Fruit fly (Drosophila melanogaster) whole organism, wandering third instar larva: ENCODE data around the gene Nup98-96.

Source experiments
- Abd-B ChIP-seq: fragments of >200 bp; optimal IDR thresholded peaks from 2 replicates; lab custom pipeline; 2017; ENCODE audit warnings: missing biosample characterization, missing genetic modification characterization
- CG32264 ChIP-seq: fragments of 200-800 bp; sonication (Bioruptor generic); optimal IDR thresholded peaks from 2 replicates; lab custom pipeline; 2016; ENCODE audit warnings: missing biosample characterization, missing genetic modification characterization
- CG9705 ChIP-seq: fragments of 200-800 bp; sonication (Bioruptor generic); optimal IDR thresholded peaks from 2 replicates; lab custom pipeline; 2018; ENCODE audit warnings: missing biosample characterization, mild to moderate bottlenecking, missing genetic modification characterization
- CrebA ChIP-seq: fragments of 200-800 bp; sonication (Bioruptor generic); optimal IDR thresholded peaks from 2 replicates; lab custom pipeline; 2016; ENCODE audit warnings: missing biosample characterization, mild to moderate bottlenecking, missing genetic modification characterization, borderline replicate concordance
- Dfd ChIP-seq: fragments of >200 bp; optimal IDR thresholded peaks from 2 replicates; lab custom pipeline; 2017; ENCODE audit warnings: missing biosample characterization, missing genetic modification characterization
- Dif ChIP-seq: fragments of 200-275, 200-300 bp; sonication (Bioruptor generic); optimal IDR thresholded peaks from 2 replicates; lab custom pipeline; 2018; ENCODE audit warnings: missing biosample characterization, missing genetic modification characterization; ENCODE audit not compliant: partially characterized antibody
- GATAd ChIP-seq: sonication (Bioruptor generic); optimal IDR thresholded peaks from 2 replicates; lab custom pipeline; 2016; ENCODE audit warnings: missing biosample characterization, missing genetic modification characterization
- HLH106 ChIP-seq: fragments of 200-800 bp; optimal IDR thresholded peaks from 3 replicates; lab custom pipeline; 2019; ENCODE audit warnings: missing biosample characterization, mild to moderate bottlenecking, missing genetic modification characterization, moderate library complexity
- Hnf4 ChIP-seq: fragments of 200-800 bp; sonication (Bioruptor generic); optimal IDR thresholded peaks from 2 replicates; lab custom pipeline; 2016; ENCODE audit warnings: missing biosample characterization, mild to moderate bottlenecking, missing genetic modification characterization
- Hr78 ChIP-seq: fragments of >200 bp; optimal IDR thresholded peaks from 2 replicates; lab custom pipeline; 2017; ENCODE audit warnings: missing biosample characterization, missing genetic modification characterization
- Hr83 ChIP-seq: fragments of 200-300 bp; sonication (Bioruptor generic); optimal IDR thresholded peaks from 2 replicates; lab custom pipeline; 2016; ENCODE audit warnings: missing biosample characterization, mild to moderate bottlenecking, missing genetic modification characterization, moderate library complexity; ENCODE audit not compliant: poor library complexity, severe bottlenecking
- Jra ChIP-seq: sonication (Bioruptor generic); optimal IDR thresholded peaks from 2 replicates; lab custom pipeline; 2016; ENCODE audit warnings: missing biosample characterization, missing genetic modification characterization
- Mio ChIP-seq: sonication (Bioruptor generic); optimal IDR thresholded peaks from 2 replicates; lab custom pipeline; 2016; ENCODE audit warnings: missing biosample characterization, missing genetic modification characterization
- Myc ChIP-seq: fragments of >200 bp; optimal IDR thresholded peaks from 2 replicates; lab custom pipeline; 2017
- N ChIP-seq: fragments of >200 bp; optimal IDR thresholded peaks from 2 replicates; lab custom pipeline; 2018; ENCODE audit warnings: missing biosample characterization, missing external identifiers, missing genetic modification characterization
- OdsH ChIP-seq: fragments of 200-800 bp; sonication (Bioruptor generic); optimal IDR thresholded peaks from 2 replicates; lab custom pipeline; 2016; ENCODE audit warnings: missing biosample characterization, mild to moderate bottlenecking, missing genetic modification characterization
- Rel ChIP-seq, 2 experiments: fragments of 200-800 bp; sonication (Bioruptor generic) in 1 of 2; optimal IDR thresholded peaks; 2 replicates in 1 of 2; 3 replicates in 1 of 2; lab custom pipeline; 2016 to 2019; ENCODE audit warnings: mild to moderate bottlenecking in 2 of 2, missing biosample characterization in 2 of 2, missing genetic modification characterization in 2 of 2, moderate library complexity in 1 of 2
- Sp1 ChIP-seq: fragments of 200-800 bp; sonication (Bioruptor generic); optimal IDR thresholded peaks from 3 replicates; lab custom pipeline; 2019; ENCODE audit warnings: missing biosample characterization, mild to moderate bottlenecking, missing genetic modification characterization, moderate library complexity
- Vsx2 ChIP-seq: fragments of 200-300, 225-300 bp; sonication (Bioruptor generic); optimal IDR thresholded peaks from 2 replicates; lab custom pipeline; 2018; ENCODE audit warnings: missing biosample characterization, missing genetic modification characterization; ENCODE audit not compliant: partially characterized antibody
- br ChIP-seq: fragments of 200-800 bp; sonication (Bioruptor generic); optimal IDR thresholded peaks from 2 replicates; lab custom pipeline; 2016; ENCODE audit warnings: missing biosample characterization, missing genetic modification characterization
- brk ChIP-seq: fragments of 200-800 bp; sonication (Bioruptor generic); optimal IDR thresholded peaks from 2 replicates; lab custom pipeline; 2016; ENCODE audit warnings: missing biosample characterization, mild to moderate bottlenecking, missing genetic modification characterization
- dl ChIP-seq, 2 experiments: fragments of 175-275, 200-275 bp in 1 of 2; fragments of 200-275 bp in 1 of 2; sonication (Bioruptor generic); optimal IDR thresholded peaks; lab custom pipeline; 2018; ENCODE audit warnings: mild to moderate bottlenecking in 2 of 2, missing biosample characterization in 2 of 2, missing genetic modification characterization in 2 of 2, moderate library complexity in 2 of 2; ENCODE audit not compliant: partially characterized antibody in 2 of 2, insufficient read depth in 1 of 2
- dmrt93B ChIP-seq: fragments of 200-800 bp; sonication (Bioruptor generic); optimal IDR thresholded peaks from 2 replicates; lab custom pipeline; 2018; ENCODE audit warnings: missing biosample characterization, mild to moderate bottlenecking, missing genetic modification characterization
- dsf ChIP-seq: sonication (Bioruptor generic); optimal IDR thresholded peaks from 2 replicates; lab custom pipeline; 2016; ENCODE audit warnings: missing biosample characterization, missing genetic modification characterization, borderline replicate concordance
- ey ChIP-seq: fragments of 200-800 bp; sonication (Bioruptor generic); optimal IDR thresholded peaks from 2 replicates; lab custom pipeline; 2016; ENCODE audit warnings: missing biosample characterization, missing genetic modification characterization
- foxo ChIP-seq, 2 experiments: fragments of 200-800 bp; sonication (Bioruptor generic); optimal IDR thresholded peaks; 2 replicates in 1 of 2; 3 replicates in 1 of 2; lab custom pipeline; 2016 to 2017; ENCODE audit warnings: missing biosample characterization in 2 of 2, missing genetic modification characterization in 2 of 2
- fru ChIP-seq: fragments of 200-800 bp; sonication (Bioruptor generic); optimal IDR thresholded peaks from 3 replicates; lab custom pipeline; 2016; ENCODE audit warnings: missing biosample characterization, mild to moderate bottlenecking, missing genetic modification characterization
- h ChIP-seq: fragments of 200-800 bp; sonication (Bioruptor generic); optimal IDR thresholded peaks from 3 replicates; lab custom pipeline; 2016; ENCODE audit warnings: missing biosample characterization, mild to moderate bottlenecking, missing genetic modification characterization
- jim ChIP-seq: fragments of 175-275, 200-325 bp; sonication (Bioruptor generic); optimal IDR thresholded peaks from 2 replicates; lab custom pipeline; 2016; ENCODE audit warnings: missing biosample characterization, mild to moderate bottlenecking, missing genetic modification characterization
- lola ChIP-seq: fragments of >200 bp; optimal IDR thresholded peaks from 2 replicates; lab custom pipeline; 2017; ENCODE audit warnings: missing biosample characterization, missing genetic modification characterization
- pan ChIP-seq: fragments of >200 bp; optimal IDR thresholded peaks from 2 replicates; lab custom pipeline; 2017
- psq ChIP-seq: fragments of 200-800 bp; sonication (Bioruptor generic); optimal IDR thresholded peaks from 3 replicates; lab custom pipeline; 2017; ENCODE audit warnings: missing biosample characterization, mild to moderate bottlenecking, missing genetic modification characterization, moderate library complexity
- rgr ChIP-seq: fragments of 200-800 bp; sonication (Bioruptor generic); optimal IDR thresholded peaks from 3 replicates; lab custom pipeline; 2016; ENCODE audit warnings: missing biosample characterization, mild to moderate bottlenecking, missing genetic modification characterization
- sage ChIP-seq: fragments of 200-800 bp; sonication (Bioruptor generic); optimal IDR thresholded peaks from 2 replicates; lab custom pipeline; 2016; ENCODE audit warnings: missing biosample characterization, mild to moderate bottlenecking, missing genetic modification characterization
- sv ChIP-seq: fragments of 200-800 bp; sonication (Bioruptor generic); optimal IDR thresholded peaks from 3 replicates; lab custom pipeline; 2016; ENCODE audit warnings: missing biosample characterization, missing genetic modification characterization
- tai ChIP-seq: sonication (Bioruptor generic); optimal IDR thresholded peaks from 2 replicates; lab custom pipeline; 2016; ENCODE audit warnings: missing biosample characterization, missing genetic modification characterization
- usp ChIP-seq: fragments of >200 bp; optimal IDR thresholded peaks from 2 replicates; lab custom pipeline; 2017; ENCODE audit warnings: missing biosample characterization, missing genetic modification characterization
- woc ChIP-seq: sonication (Bioruptor generic); optimal IDR thresholded peaks from 2 replicates; lab custom pipeline; 2016; ENCODE audit warnings: missing biosample characterization, mild to moderate bottlenecking, missing genetic modification characterization

Nup98-96 gene

DNA sequence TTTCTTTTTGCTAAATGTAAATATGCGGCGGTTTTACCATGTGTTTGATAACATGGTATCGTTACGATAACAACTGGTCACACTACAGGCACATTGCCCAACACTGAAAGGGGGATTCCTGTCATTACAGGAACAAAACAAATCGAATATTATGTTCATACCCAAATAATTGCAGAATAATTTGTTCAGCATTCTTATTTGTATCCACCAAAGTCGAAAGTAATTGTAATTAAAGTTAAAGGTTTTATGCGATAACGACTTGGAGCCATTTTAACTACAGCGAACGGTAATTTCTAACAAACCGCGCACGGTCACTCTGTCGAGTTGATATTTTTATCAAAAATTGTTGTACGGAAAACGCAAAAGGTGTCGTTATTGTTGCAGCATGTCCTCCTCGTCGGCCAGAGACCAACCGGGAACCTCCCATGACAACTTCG is 14.0 kb downstream of the Nup98-96 start, which contains the start of the genes CG10214 and CG10375:
CG10214 (minus strand) TSS at position 72 of the 437 bp plus-strand sequence.
CG10375 (plus strand) TSS at position 296 of the 437 bp plus-strand sequence.
- TF ChIP-seq ey (GFP tag; lab: Kevin White, UChicago), result peak; percentile 79
- no peak for TF ChIP-seq lola
- peak; percentile 26 for TF ChIP-seq dmrt93B
- TF ChIP-seq Sp1 (GFP tag; lab: Kevin White, UChicago), result peak; percentile 71
- TF ChIP-seq Mio (GFP tag; lab: Kevin White, UChicago), result peak; percentile 21
- TF ChIP-seq HLH106 (tag; lab: Kevin White, UChicago), result peak; percentile 68
- TF ChIP-seq Dfd (GFP tag; lab: Kevin White, UChicago), result no peak
- peak; percentile 66 for TF ChIP-seq br (GFP tag; lab: Kevin White, UChicago)
- TF ChIP-seq OdsH (GFP tag; lab: Kevin White, UChicago), result peak; percentile 68
- no peak for TF ChIP-seq brk (GFP tag; lab: Kevin White, UChicago)
- peak; percentile 62 for TF ChIP-seq Myc (lab: Kevin White, UChicago)
- peak; percentile 22 for TF ChIP-seq GATAd (GFP tag; lab: Kevin White, UChicago)
- TF ChIP-seq woc (GFP tag; lab: Kevin White, UChicago), result peak; percentile 53
- peak; percentile 75 for TF ChIP-seq fru (GFP tag; lab: Kevin White, UChicago)
- peak; percentile 72 for TF ChIP-seq Hr83
- TF ChIP-seq jim, result no peak
- TF ChIP-seq tai (GFP tag; lab: Kevin White, UChicago), result no peak
- TF ChIP-seq CrebA, result no peak
- TF ChIP-seq Abd-B (GFP tag; lab: Kevin White, UChicago), result no peak
- TF ChIP-seq h, result peak; percentile 82
- TF ChIP-seq Hnf4 (GFP tag; lab: Kevin White, UChicago), result no peak
- TF ChIP-seq dl (GFP tag; optimal IDR thresholded peaks at IDR 0.05; lab: Kevin White, UChicago; ENCODE audit: insufficient read depth in 1 of 2, partially characterized antibody in 2 of 2), result no peak
- TF ChIP-seq Rel (GFP tag; optimal IDR thresholded peaks at IDR 0.05; lab: Kevin White, UChicago), result no peak
- peak; percentile 95 for TF ChIP-seq Rel (tag; optimal IDR thresholded peaks at IDR 0.05; lab: Kevin White, UChicago)
- no peak for TF ChIP-seq Dif (GFP tag; lab: Kevin White, UChicago)
- TF ChIP-seq Hr78, result no peak
- TF ChIP-seq sv (GFP tag; lab: Kevin White, UChicago), result peak; percentile 75
- TF ChIP-seq usp (GFP tag; lab: Kevin White, UChicago), result no peak
- peak; percentile 86 for TF ChIP-seq rgr
- no peak for TF ChIP-seq dsf (GFP tag; lab: Kevin White, UChicago)
- TF ChIP-seq CG32264 (GFP tag; lab: Kevin White, UChicago), result peak; percentile 59
- TF ChIP-seq N (GFP tag; lab: Kevin White, UChicago), result no peak
- peak in 1 of 2 experiments; percentile 86 for TF ChIP-seq foxo (GFP tag; optimal IDR thresholded peaks at IDR 0.05; lab: Kevin White, UChicago)
- TF ChIP-seq psq, result peak; percentile 51
- no peak for TF ChIP-seq sage (GFP tag; lab: Kevin White, UChicago)
- TF ChIP-seq pan (lab: Kevin White, UChicago), result no peak
- TF ChIP-seq Vsx2 (GFP tag; lab: Kevin White, UChicago), result no peak
- TF ChIP-seq CG9705, result peak; percentile 51
- peak; percentile 67 for TF ChIP-seq Jra

DNA sequence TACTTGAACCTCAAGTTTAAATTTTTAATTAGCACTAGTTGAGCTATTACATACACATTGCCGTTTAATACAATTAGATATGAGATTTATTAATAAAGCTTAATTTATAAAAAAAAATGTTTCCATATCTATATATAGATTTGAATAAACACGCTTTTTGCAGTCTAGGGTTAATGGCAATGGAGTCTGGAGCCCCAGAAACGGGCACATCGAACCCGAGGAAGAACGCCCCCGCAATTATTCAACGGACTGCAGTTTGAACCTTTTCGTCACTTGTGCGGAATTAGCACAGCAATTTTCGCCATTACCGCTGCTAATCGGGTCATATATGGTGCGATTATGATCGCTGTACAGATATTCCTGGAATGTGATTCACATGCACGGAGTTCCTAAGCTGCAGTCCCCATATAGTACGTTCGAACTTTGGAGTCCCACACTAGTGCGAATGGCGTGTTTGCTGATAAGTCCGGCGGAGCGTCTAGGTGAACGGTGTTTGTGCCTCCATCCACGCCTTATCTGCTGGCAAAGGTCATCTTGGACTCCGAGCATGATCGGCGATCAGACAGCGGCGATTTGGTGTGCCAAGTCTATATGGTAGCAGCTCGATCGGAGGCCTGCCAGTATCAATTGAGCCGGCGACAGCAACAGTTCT is 17.7 kb downstream of the Nup98-96 start, which contains the start of gene Lsd-1:
Lsd-1 (plus strand) TSS at position 236 of the 652 bp plus-strand sequence.
- peak; percentile 37 for TF ChIP-seq rgr
- no peak for TF ChIP-seq woc (GFP tag; lab: Kevin White, UChicago)
- TF ChIP-seq h, result peak; percentile 31
- peak; percentile 23 for TF ChIP-seq Rel (GFP tag; optimal IDR thresholded peaks at IDR 0.05; lab: Kevin White, UChicago)
- TF ChIP-seq Rel (tag; optimal IDR thresholded peaks at IDR 0.05; lab: Kevin White, UChicago), result peak; percentile 85
- no peak for TF ChIP-seq fru (GFP tag; lab: Kevin White, UChicago)
- peak; percentile 30 for TF ChIP-seq Hnf4 (GFP tag; lab: Kevin White, UChicago)
- TF ChIP-seq dsf (GFP tag; lab: Kevin White, UChicago), result no peak
- no peak for TF ChIP-seq Jra
- no peak for TF ChIP-seq OdsH (GFP tag; lab: Kevin White, UChicago)
- TF ChIP-seq HLH106 (tag; lab: Kevin White, UChicago), result peak; percentile 62
- TF ChIP-seq psq, result no peak
- no peak for TF ChIP-seq sv (GFP tag; lab: Kevin White, UChicago)
- peak in 1 of 2 experiments; percentile 11 for TF ChIP-seq foxo (GFP tag; optimal IDR thresholded peaks at IDR 0.05; lab: Kevin White, UChicago)
- peak; percentile 76 for TF ChIP-seq Sp1 (GFP tag; lab: Kevin White, UChicago)
